Worm (Caenorhabditis elegans): ENCODE measurements around the gene mltn-3.

DNA sequence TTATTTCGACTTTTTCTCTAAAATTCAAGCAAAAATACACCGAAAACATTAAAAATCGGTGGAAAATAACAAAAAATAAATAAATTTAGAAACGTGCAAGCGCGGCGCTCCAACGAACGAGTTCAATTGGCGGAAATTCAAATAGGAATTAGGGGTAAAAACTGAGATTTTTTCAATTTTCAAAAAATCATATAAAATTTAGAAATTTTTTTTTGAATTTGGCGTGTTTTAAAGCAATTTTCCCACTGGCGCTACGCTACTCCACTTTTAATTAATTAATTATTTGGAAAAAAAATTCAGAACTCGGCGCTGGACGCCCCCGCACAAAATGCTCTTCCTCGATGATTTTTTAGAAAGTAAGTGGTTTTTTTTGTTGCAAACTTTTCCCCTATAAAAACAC, 40.4 kb upstream of the mltn-3 start, which contains the start of gene ing-3:
- no peak for TF ChIP-seq elt-1 (tag; optimal IDR thresholded peaks at IDR 0.05)
- TF ChIP-seq nhr-28 (tag; optimal IDR thresholded peaks at IDR 0.05): no peak
- no peak for TF ChIP-seq R02D3.7 (tag; optimal IDR thresholded peaks at IDR 0.05)
- TF ChIP-seq elt-2 (tag; optimal IDR thresholded peaks at IDR 0.05): no peak
- no peak for TF ChIP-seq fkh-10 (GFP tag; optimal IDR thresholded peaks at IDR 0.05)
- TF ChIP-seq unc-62 (GFP tag; optimal IDR thresholded peaks at IDR 0.05): no peak
- TF ChIP-seq lin-39 (tag; optimal IDR thresholded peaks at IDR 0.05): no peak
- TF ChIP-seq nhr-237 (tag; optimal IDR thresholded peaks at IDR 0.05): no peak
- TF ChIP-seq ztf-11 (tag; optimal IDR thresholded peaks at IDR 0.05): no peak
- TF ChIP-seq pqm-1 (tag; optimal IDR thresholded peaks at IDR 0.05): no peak
- TF ChIP-seq egl-27 (tag; optimal IDR thresholded peaks at IDR 0.05): no peak
- TF ChIP-seq nhr-77 (tag; optimal IDR thresholded peaks at IDR 0.05): no peak

Measured in whole organism, L3 larva.